Worm (Caenorhabditis elegans) whole organism, L3 larva: Measurements from ENCODE around the gene col-132.
A peak's percentile ranks its signal among the peaks of the same experiment; 100 is the strongest.

Experiments used
- R02D3.7 ChIP-seq: fragments of 150-350 bp; optimal IDR thresholded peaks from 2 replicates; lab custom pipeline; 2014; ENCODE audit warnings: missing biosample characterization, missing genetic modification characterization
- ZK546.5 ChIP-seq: sonication (generic microtip); optimal IDR thresholded peaks from 2 replicates; lab custom pipeline; 2017; ENCODE audit warnings: missing biosample characterization, missing genetic modification characterization
- aly-2 ChIP-seq: fragments of 150-350 bp; optimal IDR thresholded peaks from 2 replicates; lab custom pipeline; 2014; ENCODE audit warnings: missing biosample characterization, missing genetic modification characterization
- ama-1 ChIP-seq: fragments of 150-350 bp; optimal IDR thresholded peaks from 2 replicates; lab custom pipeline; 2018
- ceh-16 ChIP-seq: sonication (generic microtip); optimal IDR thresholded peaks from 2 replicates; lab custom pipeline; 2017; ENCODE audit warnings: missing biosample characterization, missing genetic modification characterization
- ceh-28 ChIP-seq: fragments of 150-350 bp; optimal IDR thresholded peaks from 2 replicates; lab custom pipeline; 2014; ENCODE audit warnings: missing biosample characterization, missing genetic modification reagents, missing genetic modification characterization
- ceh-82 ChIP-seq: fragments of 150-350 bp; optimal IDR thresholded peaks from 2 replicates; lab custom pipeline; 2014; ENCODE audit warnings: missing biosample characterization, missing genetic modification characterization
- ceh-9 ChIP-seq: sonication (generic microtip); optimal IDR thresholded peaks from 2 replicates; lab custom pipeline; 2018; ENCODE audit warnings: missing biosample characterization, missing genetic modification characterization
- egl-27 ChIP-seq: sonication (generic microtip); optimal IDR thresholded peaks from 4 replicates; lab custom pipeline; 2017; ENCODE audit warnings: missing biosample characterization, missing genetic modification reagents, missing genetic modification characterization
- egl-5 ChIP-seq: fragments of 150-350 bp; optimal IDR thresholded peaks from 2 replicates; lab custom pipeline; 2017; ENCODE audit warnings: missing biosample characterization, missing genetic modification reagents, missing genetic modification characterization, inconsistent platforms
- elt-1 ChIP-seq: fragments of 150-350 bp; optimal IDR thresholded peaks from 2 replicates; lab custom pipeline; 2014; ENCODE audit warnings: missing biosample characterization, missing genetic modification characterization
- elt-2 ChIP-seq: sonication (generic microtip); optimal IDR thresholded peaks from 2 replicates; lab custom pipeline; 2016; ENCODE audit warnings: missing genetic modification reagents, mild to moderate bottlenecking, missing genetic modification characterization, missing compliant biosample characterization
- elt-3 ChIP-seq, 3 experiments: fragments of 150-350 bp in 1 of 3; sonication (generic microtip) in 2 of 3; optimal IDR thresholded peaks; 2 replicates in 2 of 3; 4 replicates in 1 of 3; lab custom pipeline; 2014 to 2017; ENCODE audit warnings: missing biosample characterization in 3 of 3, missing genetic modification characterization in 3 of 3
- eor-1 ChIP-seq, 2 experiments: fragments of 150-350 bp; optimal IDR thresholded peaks; 2 replicates each; lab custom pipeline; 2014 to 2018; ENCODE audit warnings: missing biosample characterization in 2 of 2, missing genetic modification characterization in 2 of 2
- fkh-10 ChIP-seq: sonication (generic microtip); optimal IDR thresholded peaks from 2 replicates; lab custom pipeline; 2017; ENCODE audit warnings: missing biosample characterization, missing genetic modification reagents, missing genetic modification characterization
- fkh-2 ChIP-seq: fragments of 150-350 bp; optimal IDR thresholded peaks from 2 replicates; lab custom pipeline; 2014; ENCODE audit warnings: missing biosample characterization, missing genetic modification reagents, missing genetic modification characterization
- fos-1 ChIP-seq: fragments of 150-350 bp; optimal IDR thresholded peaks from 2 replicates; lab custom pipeline; 2014; ENCODE audit warnings: missing biosample characterization, missing genetic modification characterization
- hmg-11 ChIP-seq: sonication (generic microtip); optimal IDR thresholded peaks from 2 replicates; lab custom pipeline; 2016; ENCODE audit warnings: missing genetic modification characterization, missing compliant biosample characterization
- jun-1 ChIP-seq: fragments of 150-350 bp; optimal IDR thresholded peaks from 2 replicates; lab custom pipeline; 2014; ENCODE audit warnings: missing biosample characterization, missing genetic modification reagents, missing genetic modification characterization
- lin-15B ChIP-seq: fragments of 150-350 bp; optimal IDR thresholded peaks from 2 replicates; lab custom pipeline; 2014; ENCODE audit warnings: missing biosample characterization, missing genetic modification characterization
- lsy-12 ChIP-seq: sonication (generic microtip); optimal IDR thresholded peaks from 2 replicates; lab custom pipeline; 2016; ENCODE audit warnings: mild to moderate bottlenecking, missing genetic modification characterization, missing compliant biosample characterization
- mdl-1 ChIP-seq: fragments of 150-350 bp; optimal IDR thresholded peaks from 2 replicates; lab custom pipeline; 2014; ENCODE audit warnings: missing biosample characterization, missing genetic modification characterization
- mml-1 ChIP-seq: fragments of 150-350 bp; sonication (generic microtip); optimal IDR thresholded peaks from 3 replicates; lab custom pipeline; 2014; ENCODE audit warnings: missing biosample characterization, missing genetic modification characterization
- nfya-1 ChIP-seq: sonication (generic microtip); optimal IDR thresholded peaks from 2 replicates; lab custom pipeline; 2017; ENCODE audit warnings: missing genetic modification characterization, mild to moderate bottlenecking, missing compliant biosample characterization, antibody characterized with exemption, moderate library complexity; ENCODE audit not compliant: insufficient read depth
- nhr-11 ChIP-seq: fragments of 150-350 bp; optimal IDR thresholded peaks from 2 replicates; lab custom pipeline; 2014; ENCODE audit warnings: missing biosample characterization, missing genetic modification characterization
- nhr-12 ChIP-seq: fragments of 150-350 bp; optimal IDR thresholded peaks from 2 replicates; lab custom pipeline; 2014; ENCODE audit warnings: missing biosample characterization, missing genetic modification characterization
- nhr-23 ChIP-seq: fragments of 150-350 bp; optimal IDR thresholded peaks from 2 replicates; lab custom pipeline; 2014; ENCODE audit warnings: missing biosample characterization, missing genetic modification reagents, missing genetic modification characterization
- nhr-237 ChIP-seq: fragments of 150-350 bp; optimal IDR thresholded peaks from 2 replicates; lab custom pipeline; 2014; ENCODE audit warnings: missing biosample characterization, missing genetic modification characterization
- nhr-25 ChIP-seq: sonication (generic microtip); optimal IDR thresholded peaks from 2 replicates; lab custom pipeline; 2017; ENCODE audit warnings: missing biosample characterization, missing genetic modification characterization
- nhr-28 ChIP-seq: fragments of 150-350 bp; optimal IDR thresholded peaks from 2 replicates; lab custom pipeline; 2014; ENCODE audit warnings: missing biosample characterization, missing genetic modification characterization
- nhr-43 ChIP-seq: sonication (generic microtip); optimal IDR thresholded peaks from 2 replicates; lab custom pipeline; 2016; ENCODE audit warnings: mild to moderate bottlenecking, missing genetic modification characterization, missing compliant biosample characterization; ENCODE audit not compliant: poor library complexity, severe bottlenecking
- nhr-67 ChIP-seq: fragments of 150-350 bp; optimal IDR thresholded peaks from 2 replicates; lab custom pipeline; 2014; ENCODE audit warnings: missing biosample characterization, missing genetic modification characterization
- nhr-76 ChIP-seq: fragments of 150-350 bp; sonication (generic microtip); optimal IDR thresholded peaks from 5 replicates; lab custom pipeline; 2014; ENCODE audit warnings: missing biosample characterization, missing genetic modification characterization
- nhr-77 ChIP-seq: fragments of 150-350 bp; optimal IDR thresholded peaks from 2 replicates; lab custom pipeline; 2014; ENCODE audit warnings: missing biosample characterization, missing genetic modification characterization
- pha-4 ChIP-seq: fragments of 150-350 bp; optimal IDR thresholded peaks from 2 replicates; lab custom pipeline; 2014; ENCODE audit warnings: missing biosample characterization, missing genetic modification reagents, missing genetic modification characterization
- pqm-1 ChIP-seq: fragments of 150-350 bp; optimal IDR thresholded peaks from 2 replicates; lab custom pipeline; 2017; ENCODE audit warnings: missing biosample characterization, missing genetic modification characterization, inconsistent platforms
- sea-2 ChIP-seq: fragments of 150-350 bp; sonication (generic microtip); optimal IDR thresholded peaks from 4 replicates; lab custom pipeline; 2014; ENCODE audit warnings: missing biosample characterization, missing genetic modification reagents, missing genetic modification characterization
- skn-1 ChIP-seq: fragments of 150-350 bp; optimal IDR thresholded peaks from 2 replicates; lab custom pipeline; 2014; ENCODE audit warnings: missing biosample characterization, missing genetic modification characterization
- snpc-4 ChIP-seq: fragments of 150-350 bp; optimal IDR thresholded peaks from 2 replicates; lab custom pipeline; 2014; ENCODE audit warnings: missing biosample characterization, missing genetic modification characterization
- tbx-2 ChIP-seq: sonication (generic microtip); optimal IDR thresholded peaks from 2 replicates; lab custom pipeline; 2016; ENCODE audit warnings: mild to moderate bottlenecking, missing genetic modification characterization, missing compliant biosample characterization
- ztf-11 ChIP-seq: fragments of 150-350 bp; optimal IDR thresholded peaks from 2 replicates; lab custom pipeline; 2014; ENCODE audit warnings: missing biosample characterization, missing genetic modification characterization
- ztf-4 ChIP-seq: fragments of 150-350 bp; optimal IDR thresholded peaks from 2 replicates; lab custom pipeline; 2014; ENCODE audit warnings: missing biosample characterization, missing genetic modification characterization

Gene col-132

DNA sequence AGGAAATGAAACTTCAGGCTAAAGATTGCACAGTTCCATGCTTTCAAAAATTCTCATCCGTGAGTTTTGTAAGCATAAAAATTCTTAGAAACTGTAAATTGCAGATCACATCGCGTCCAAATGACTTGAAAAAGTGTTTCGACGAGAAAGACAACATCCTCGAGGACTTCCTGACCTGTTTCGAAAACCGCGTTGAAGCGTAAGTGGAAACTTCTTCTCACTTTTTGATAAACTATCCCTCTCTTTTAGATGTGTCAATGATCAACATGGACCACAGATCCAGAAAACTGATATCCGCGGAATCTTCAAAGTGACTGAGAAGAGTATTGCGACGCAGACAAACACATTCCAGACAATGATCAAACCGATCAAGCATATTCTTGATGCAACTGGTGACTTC, 10.0 kb downstream of the col-132 start:
- TF ChIP-seq nhr-43 (tag; lab: Kevin White, UChicago): no peak
- peak; percentile 7 for TF ChIP-seq nhr-25 (tag; lab: Kevin White, UChicago)

DNA sequence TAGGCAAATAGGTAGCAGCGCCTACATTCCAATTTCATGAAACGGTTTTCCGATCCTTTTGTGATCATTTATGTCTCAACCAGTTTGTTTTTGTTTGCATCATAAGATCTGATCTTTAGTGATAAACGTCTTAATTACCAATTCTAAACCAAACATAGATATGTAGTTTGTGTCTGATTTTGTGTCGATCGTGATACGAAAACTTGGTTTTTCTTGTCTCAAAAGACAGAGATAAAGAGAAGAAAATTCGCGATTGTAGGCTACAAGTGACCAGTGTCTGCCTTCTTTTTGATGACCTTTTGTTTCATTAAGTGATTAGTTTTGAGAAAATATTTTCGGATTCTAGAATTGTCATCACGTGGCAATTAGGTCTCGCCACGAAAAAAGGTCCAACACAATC, 10.7 kb downstream of the col-132 start:
- TF ChIP-seq aly-2 (tag; lab: Kevin White, UChicago): no peak
- TF ChIP-seq elt-3 (tag; optimal IDR thresholded peaks at IDR 0.05; lab: Kevin White, UChicago): peak in 1 of 3 experiments; percentile 12
- peak; percentile 57 for TF ChIP-seq nhr-43 (tag; lab: Kevin White, UChicago)
- peak; percentile 30 for TF ChIP-seq nhr-25 (tag; lab: Kevin White, UChicago)
- TF ChIP-seq nhr-11 (tag; lab: Kevin White, UChicago): peak; percentile 34
- TF ChIP-seq nhr-28: no peak
- peak; percentile 63 for TF ChIP-seq nhr-23
- no peak for TF ChIP-seq ztf-4 (tag; lab: Kevin White, UChicago)
- peak; percentile 24 for TF ChIP-seq ama-1 (lab: Kevin White, UChicago)
- TF ChIP-seq nfya-1 (tag; lab: Kevin White, UChicago): peak; percentile 18
- no peak for TF ChIP-seq ceh-16
- TF ChIP-seq, all 47 proteins: peak for 7

DNA sequence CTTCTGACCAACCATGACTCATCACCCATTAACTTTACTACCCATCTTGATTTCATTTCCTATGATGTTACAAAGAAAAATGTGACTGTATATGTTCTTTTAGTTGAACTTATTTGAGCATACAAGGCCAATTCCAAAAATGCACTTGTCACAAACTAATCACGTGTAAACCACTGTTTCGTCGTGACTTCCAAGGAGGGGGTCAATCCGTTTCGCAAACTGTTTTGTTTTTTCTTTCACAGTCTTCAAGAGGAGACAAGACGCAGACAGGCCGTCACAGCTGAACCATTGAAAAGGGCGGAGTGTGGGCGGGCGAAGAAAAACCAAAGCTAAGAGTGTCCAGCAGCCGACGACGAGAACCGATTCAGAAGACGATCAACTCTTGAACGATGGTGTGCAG, 11.7 kb downstream of the col-132 start, which contains the start of gene C39E9.8:
TSS of gene C39E9.8 (plus strand) at position 328 of the 400 bp plus-strand sequence.
- no peak for TF ChIP-seq fos-1 (tag; lab: Kevin White, UChicago)
- TF ChIP-seq ama-1 (lab: Kevin White, UChicago): no peak
- TF ChIP-seq skn-1 (tag; lab: Kevin White, UChicago): no peak
- TF ChIP-seq egl-5: no peak
- TF ChIP-seq nhr-11 (tag; lab: Kevin White, UChicago): no peak
- no peak for TF ChIP-seq mml-1 (tag; lab: Kevin White, UChicago)
- peak; percentile 77 for TF ChIP-seq nhr-43 (tag; lab: Kevin White, UChicago)
- no peak for TF ChIP-seq ztf-11 (tag; lab: Kevin White, UChicago)
- no peak for TF ChIP-seq ceh-16
- TF ChIP-seq nhr-25 (tag; lab: Kevin White, UChicago): peak; percentile 79
- TF ChIP-seq ceh-9: no peak
- no peak for TF ChIP-seq nhr-76 (tag; lab: Kevin White, UChicago)
- no peak for TF ChIP-seq hmg-11 (tag; lab: Kevin White, UChicago)
- TF ChIP-seq lsy-12 (tag; lab: Kevin White, UChicago): no peak
- peak; percentile 47 for TF ChIP-seq nhr-23
- TF ChIP-seq ceh-28 (tag; lab: Kevin White, UChicago): no peak
- TF ChIP-seq R02D3.7: no peak
- no peak for TF ChIP-seq jun-1 (tag; lab: Kevin White, UChicago)
- no peak for TF ChIP-seq mdl-1 (tag; lab: Kevin White, UChicago)
- no peak for TF ChIP-seq nfya-1 (tag; lab: Kevin White, UChicago)
- TF ChIP-seq elt-1: no peak
- no peak for TF ChIP-seq fkh-10 (GFP tag; lab: Kevin White, UChicago)
- TF ChIP-seq tbx-2 (tag; lab: Kevin White, UChicago): no peak
- TF ChIP-seq egl-27 (tag; lab: Kevin White, UChicago): no peak
- TF ChIP-seq snpc-4: no peak
- TF ChIP-seq nhr-12 (tag; lab: Kevin White, UChicago): no peak

DNA sequence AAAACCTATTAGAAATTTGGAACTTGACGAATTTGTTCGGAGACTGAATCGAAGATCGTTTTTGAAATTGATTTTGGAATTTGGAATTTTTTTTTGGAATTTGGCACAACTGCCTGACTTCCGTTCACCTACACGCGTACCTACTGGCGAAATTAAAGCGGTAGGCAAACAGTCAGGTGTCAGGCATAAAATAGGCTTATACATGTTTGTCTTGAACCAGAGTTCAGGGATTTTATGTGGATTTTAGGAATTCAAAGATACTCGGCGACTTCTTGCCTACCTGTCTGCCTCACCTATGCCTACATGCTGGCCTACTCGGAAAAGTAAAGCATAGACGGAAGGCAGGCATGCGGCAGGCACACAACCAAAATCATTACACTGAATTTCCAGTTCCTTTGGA, 12.5 kb downstream of the col-132 start:
- no peak for TF ChIP-seq lin-15B (tag; lab: Kevin White, UChicago)

DNA sequence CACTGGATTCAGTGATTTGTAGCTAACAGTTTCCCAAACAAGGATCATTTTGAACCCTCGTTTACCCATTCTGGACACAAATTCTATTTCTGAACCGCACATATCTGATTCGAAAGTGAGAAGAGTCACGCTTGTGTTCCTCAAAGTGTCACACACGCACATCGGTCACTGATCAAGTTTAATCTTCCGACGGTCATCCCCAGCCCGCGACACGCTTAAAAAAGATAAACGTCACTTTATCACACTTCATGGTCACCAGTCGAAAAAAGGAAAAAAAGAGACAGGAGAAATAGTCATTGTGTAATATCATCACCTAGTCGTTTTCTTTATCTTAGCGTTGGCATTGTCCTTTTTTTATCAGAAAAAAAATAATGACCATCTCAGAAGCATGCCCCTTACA, 13.2 kb downstream of the col-132 start:
- TF ChIP-seq nhr-237 (tag; lab: Kevin White, UChicago): no peak
- TF ChIP-seq ztf-4 (tag; lab: Kevin White, UChicago): no peak
- TF ChIP-seq pqm-1 (tag; lab: Kevin White, UChicago): no peak
- no peak for TF ChIP-seq ceh-82
- TF ChIP-seq egl-27 (tag; lab: Kevin White, UChicago): no peak
- no peak for TF ChIP-seq ceh-16
- no peak for TF ChIP-seq aly-2 (tag; lab: Kevin White, UChicago)
- no peak for TF ChIP-seq nfya-1 (tag; lab: Kevin White, UChicago)
- TF ChIP-seq egl-5: no peak
- no peak for TF ChIP-seq ZK546.5 (tag; lab: Kevin White, UChicago)
- no peak for TF ChIP-seq ceh-28 (tag; lab: Kevin White, UChicago)
- TF ChIP-seq nhr-23: peak; percentile 39
- no peak for TF ChIP-seq pha-4 (tag; lab: Kevin White, UChicago)
- no peak for TF ChIP-seq ceh-9
- no peak for TF ChIP-seq nhr-67 (tag; lab: Kevin White, UChicago)
- no peak for TF ChIP-seq nhr-11 (tag; lab: Kevin White, UChicago)
- no peak for TF ChIP-seq elt-2 (tag; lab: Kevin White, UChicago)
- no peak for TF ChIP-seq fkh-2
- no peak for TF ChIP-seq nhr-77
- TF ChIP-seq sea-2 (GFP tag; lab: Kevin White, UChicago): no peak
- no peak for TF ChIP-seq tbx-2 (tag; lab: Kevin White, UChicago)
- TF ChIP-seq eor-1 (tag; optimal IDR thresholded peaks at IDR 0.05; lab: Kevin White, UChicago): no peak
- TF ChIP-seq nhr-25 (tag; lab: Kevin White, UChicago): peak; percentile 81
- TF ChIP-seq ztf-11 (tag; lab: Kevin White, UChicago): no peak
- TF ChIP-seq hmg-11 (tag; lab: Kevin White, UChicago): no peak
- TF ChIP-seq nhr-43 (tag; lab: Kevin White, UChicago): peak; percentile 91
- no peak for TF ChIP-seq mml-1 (tag; lab: Kevin White, UChicago)
- TF ChIP-seq, all 47 proteins: peak for 3
